Fruit fly (Drosophila melanogaster) whole organism, embryonic: Measurements from ENCODE around the gene CG4983.

Experiments
- Bdp1 ChIP-seq: fragments of 200-800 bp; sonication (Bioruptor generic); optimal IDR thresholded peaks from 3 replicates; lab custom pipeline; 2016; ENCODE audit warnings: missing biosample characterization, missing genetic modification characterization
- CG10267 ChIP-seq: fragments of 200-800 bp; sonication (Bioruptor generic); optimal IDR thresholded peaks from 2 replicates; lab custom pipeline; 2018; ENCODE audit warnings: missing biosample characterization, mild to moderate bottlenecking, missing genetic modification characterization, moderate library complexity
- CG11504 ChIP-seq: fragments of 200-800 bp; sonication (Bioruptor generic); optimal IDR thresholded peaks from 3 replicates; lab custom pipeline; 2019; ENCODE audit warnings: missing biosample characterization, mild to moderate bottlenecking, missing genetic modification characterization, moderate library complexity
- CG13424 ChIP-seq: fragments of 200-800 bp; sonication (Bioruptor generic); optimal IDR thresholded peaks from 2 replicates; lab custom pipeline; 2019; ENCODE audit warnings: missing biosample characterization, mild to moderate bottlenecking, missing genetic modification characterization, moderate library complexity
- CG14860 ChIP-seq: fragments of 200-800 bp; sonication (Bioruptor generic); IDR thresholded peaks from 3 replicates; pipeline ENCODE4 v1.3.6; 2022; ENCODE audit warnings: missing biosample characterization, missing genetic modification characterization; ENCODE audit not compliant: partially characterized antibody
- CG15514 ChIP-seq: fragments of 200-800 bp; sonication (Bioruptor generic); optimal IDR thresholded peaks from 3 replicates; lab custom pipeline; 2017; ENCODE audit warnings: missing biosample characterization, missing genetic modification characterization, mild to moderate bottlenecking, moderate library complexity, missing genetic modification reagents
- CG15601 ChIP-seq: fragments of 200-800 bp; sonication (Bioruptor generic); optimal IDR thresholded peaks from 3 replicates; lab custom pipeline; 2019; ENCODE audit warnings: missing biosample characterization, mild to moderate bottlenecking, missing genetic modification characterization, moderate library complexity
- CG16813 ChIP-seq: fragments of 200-800 bp; sonication (Bioruptor generic); IDR thresholded peaks from 3 replicates; pipeline ENCODE4 v1.3.6; 2022; ENCODE audit warnings: missing biosample characterization, missing genetic modification characterization; ENCODE audit not compliant: partially characterized antibody
- CG4424 ChIP-seq: fragments of 200-800 bp; sonication (Bioruptor generic); optimal IDR thresholded peaks from 3 replicates; lab custom pipeline; 2016; ENCODE audit warnings: missing biosample characterization, missing genetic modification characterization
- CG7357 ChIP-seq: fragments of 200-800 bp; sonication (Bioruptor generic); IDR thresholded peaks from 3 replicates; pipeline ENCODE4 v1.3.6; 2022; ENCODE audit warnings: missing biosample characterization, missing genetic modification characterization
- CG9215 ChIP-seq: fragments of 200-800 bp; sonication (Bioruptor generic); IDR thresholded peaks from 2 replicates; pipeline ENCODE4 v1.3.6; 2022; ENCODE audit warnings: missing biosample characterization, missing genetic modification characterization
- CrebB ChIP-seq: fragments of 200-800 bp; sonication (Bioruptor generic); optimal IDR thresholded peaks from 3 replicates; lab custom pipeline; 2018; ENCODE audit warnings: missing biosample characterization, mild to moderate bottlenecking, missing genetic modification characterization
- D19B ChIP-seq: fragments of 200-800 bp; sonication (Bioruptor generic); optimal IDR thresholded peaks from 2 replicates; lab custom pipeline; 2017; ENCODE audit warnings: missing biosample characterization, mild to moderate bottlenecking, missing genetic modification characterization
- Dip2 ChIP-seq: fragments of 200-800 bp; sonication (Bioruptor generic); IDR thresholded peaks from 2 replicates; pipeline ENCODE4 v1.3.6; 2022; ENCODE audit warnings: missing biosample characterization, missing genetic modification characterization
- Dref ChIP-seq: fragments of 200-800 bp; sonication (Bioruptor generic); IDR thresholded peaks from 2 replicates; pipeline ENCODE4 v1.3.6; 2022; ENCODE audit warnings: missing biosample characterization, missing genetic modification characterization
- E2f2 ChIP-seq: fragments of 200-800 bp; sonication (Bioruptor generic); IDR thresholded peaks from 2 replicates; pipeline ENCODE4 v1.3.6; 2022; ENCODE audit warnings: missing biosample characterization, missing genetic modification characterization
- ERR ChIP-seq: fragments of 200-800 bp; sonication (Bioruptor generic); optimal IDR thresholded peaks from 2 replicates; lab custom pipeline; 2016; ENCODE audit warnings: missing biosample characterization, missing genetic modification characterization
- HLH3B ChIP-seq: fragments of 200-800 bp; sonication (Bioruptor generic); IDR thresholded peaks from 2 replicates; pipeline ENCODE4 v1.3.6; 2022; ENCODE audit warnings: missing biosample characterization, missing genetic modification characterization
- Lpt ChIP-seq: fragments of >200 bp; optimal IDR thresholded peaks from 2 replicates; lab custom pipeline; 2018; ENCODE audit warnings: missing biosample characterization, missing genetic modification characterization
- MBD-R2 ChIP-seq: fragments of 200-800 bp; sonication (Bioruptor generic); IDR thresholded peaks from 2 replicates; pipeline ENCODE4 v1.3.6; 2022; ENCODE audit warnings: missing biosample characterization, missing genetic modification characterization
- Mrtf ChIP-seq: fragments of 200-800 bp; sonication (Bioruptor generic); IDR thresholded peaks from 3 replicates; pipeline ENCODE4 v1.3.6; 2022; ENCODE audit warnings: missing biosample characterization, missing genetic modification characterization
- Neu2 ChIP-seq: fragments of 200-800 bp; sonication (Bioruptor generic); optimal IDR thresholded peaks from 3 replicates; lab custom pipeline; 2016; ENCODE audit warnings: missing biosample characterization, missing genetic modification characterization, borderline replicate concordance
- YL-1 ChIP-seq: fragments of 200-800 bp; sonication (Bioruptor generic); optimal IDR thresholded peaks from 3 replicates; lab custom pipeline; 2017; ENCODE audit warnings: missing biosample characterization, mild to moderate bottlenecking, missing genetic modification characterization
- ash1 ChIP-seq: fragments of 200-800 bp; sonication (Bioruptor generic); optimal IDR thresholded peaks from 2 replicates; lab custom pipeline; 2018; ENCODE audit warnings: missing biosample characterization, mild to moderate bottlenecking, missing genetic modification characterization
- bbx ChIP-seq: fragments of 200-800 bp; sonication (Bioruptor generic); IDR thresholded peaks from 2 replicates; pipeline ENCODE4 v1.3.6; 2022; ENCODE audit warnings: missing biosample characterization, missing genetic modification characterization; ENCODE audit not compliant: partially characterized antibody
- bigmax ChIP-seq: fragments of 200-800 bp; sonication (Bioruptor generic); optimal IDR thresholded peaks from 2 replicates; lab custom pipeline; 2018; ENCODE audit warnings: missing biosample characterization, mild to moderate bottlenecking, missing genetic modification characterization
- bowl ChIP-seq: fragments of 200-800 bp; sonication (Bioruptor generic); IDR thresholded peaks from 2 replicates; pipeline ENCODE4 v1.3.6; 2022; ENCODE audit warnings: missing biosample characterization, missing genetic modification characterization
- br ChIP-seq: fragments of >200 bp; optimal IDR thresholded peaks from 2 replicates; lab custom pipeline; 2017
- cwo ChIP-seq: fragments of 200-800 bp; sonication (Bioruptor generic); optimal IDR thresholded peaks from 3 replicates; lab custom pipeline; 2017; ENCODE audit warnings: missing biosample characterization, missing genetic modification characterization, mild to moderate bottlenecking, moderate library complexity, missing genetic modification reagents
- dmrt99B ChIP-seq: fragments of 200-800 bp; sonication (Bioruptor generic); optimal IDR thresholded peaks from 2 replicates; lab custom pipeline; 2018; ENCODE audit warnings: missing biosample characterization, mild to moderate bottlenecking, missing genetic modification characterization, moderate library complexity
- esg ChIP-seq: fragments of 200-800 bp; sonication (Bioruptor generic); conservative IDR thresholded peaks from 2 replicates; pipeline ENCODE4 v1.3.6; 2022; ENCODE audit warnings: missing biosample characterization, missing genetic modification characterization
- fd102C ChIP-seq: fragments of 200-800 bp; sonication (Bioruptor generic); optimal IDR thresholded peaks from 2 replicates; lab custom pipeline; 2018; ENCODE audit warnings: missing biosample characterization, mild to moderate bottlenecking, missing genetic modification characterization, moderate library complexity
- fu2 ChIP-seq: fragments of 200-800 bp; sonication (Bioruptor generic); optimal IDR thresholded peaks from 2 replicates; lab custom pipeline; 2016; ENCODE audit warnings: missing biosample characterization, missing genetic modification characterization
- gcm2 ChIP-seq: fragments of 200-800 bp; sonication (Bioruptor generic); optimal IDR thresholded peaks from 2 replicates; lab custom pipeline; 2016; ENCODE audit warnings: missing biosample characterization, missing genetic modification characterization
- hb ChIP-seq: fragments of 200-800 bp; sonication (Bioruptor generic); IDR thresholded peaks from 3 replicates; pipeline ENCODE4 v1.3.6; 2022; ENCODE audit warnings: missing biosample characterization, missing genetic modification characterization; ENCODE audit not compliant: partially characterized antibody
- kah ChIP-seq: fragments of 200-800 bp; sonication (Bioruptor generic); optimal IDR thresholded peaks from 2 replicates; lab custom pipeline; 2018; ENCODE audit warnings: missing biosample characterization, mild to moderate bottlenecking, missing genetic modification characterization
- lbe ChIP-seq: fragments of 200-800 bp; sonication (Bioruptor generic); optimal IDR thresholded peaks from 2 replicates; lab custom pipeline; 2016; ENCODE audit warnings: missing biosample characterization, mild to moderate bottlenecking, missing genetic modification characterization
- lmd ChIP-seq: fragments of 200-800 bp; sonication (Bioruptor generic); IDR thresholded peaks from 2 replicates; pipeline ENCODE4 v1.3.6; 2022; ENCODE audit warnings: missing biosample characterization, missing genetic modification characterization
- lola ChIP-seq, 3 experiments: fragments of >200 bp in 2 of 3; fragments of 200-800 bp in 1 of 3; sonication (Bioruptor generic) in 1 of 3; optimal IDR thresholded peaks; 2 replicates each; lab custom pipeline; 2017 to 2019; ENCODE audit warnings: missing biosample characterization in 3 of 3, missing genetic modification characterization in 3 of 3, mild to moderate bottlenecking in 1 of 3, moderate library complexity in 1 of 3
- luna ChIP-seq: fragments of 200-800 bp; sonication (Bioruptor generic); optimal IDR thresholded peaks from 2 replicates; lab custom pipeline; 2016; ENCODE audit warnings: missing biosample characterization, missing genetic modification characterization
- mld ChIP-seq: fragments of 200-800 bp; sonication (Bioruptor generic); IDR thresholded peaks from 3 replicates; pipeline ENCODE4 v1.3.6; 2022; ENCODE audit warnings: missing biosample characterization, missing genetic modification characterization; ENCODE audit not compliant: partially characterized antibody
- nom ChIP-seq: fragments of 200-800 bp; sonication (Bioruptor generic); optimal IDR thresholded peaks from 2 replicates; lab custom pipeline; 2017; ENCODE audit warnings: missing biosample characterization, missing genetic modification characterization, mild to moderate bottlenecking, moderate library complexity, missing genetic modification reagents
- oc ChIP-seq: fragments of 200-800 bp; sonication (Bioruptor generic); optimal IDR thresholded peaks from 2 replicates; lab custom pipeline; 2018; ENCODE audit warnings: missing biosample characterization, mild to moderate bottlenecking, missing genetic modification characterization, moderate library complexity
- otp ChIP-seq: fragments of 200-800 bp; sonication (Bioruptor generic); IDR thresholded peaks from 3 replicates; pipeline ENCODE4, ENCODE4 v1.3.6; 2022; ENCODE audit warnings: missing biosample characterization, missing genetic modification characterization
- pita ChIP-seq: fragments of 200-800 bp; sonication (Bioruptor generic); optimal IDR thresholded peaks from 2 replicates; lab custom pipeline; 2017; ENCODE audit warnings: missing biosample characterization, mild to moderate bottlenecking, missing genetic modification characterization
- sc ChIP-seq, 3 experiments: fragments of >200 bp in 2 of 3; fragments of 200-800 bp in 1 of 3; sonication (Bioruptor generic) in 1 of 3; optimal IDR thresholded peaks; 2 replicates in 2 of 3; 3 replicates in 1 of 3; lab custom pipeline; 2017; ENCODE audit warnings: mild to moderate bottlenecking in 1 of 3, missing biosample characterization in 1 of 3, missing genetic modification characterization in 1 of 3, missing genetic modification reagents in 1 of 3
- seq ChIP-seq: fragments of 200-800 bp; sonication (Bioruptor generic); IDR thresholded peaks from 2 replicates; pipeline ENCODE4 v1.3.6; 2022; ENCODE audit warnings: missing biosample characterization, missing genetic modification characterization
- tna ChIP-seq: fragments of 200-800 bp; sonication (Bioruptor generic); IDR thresholded peaks from 2 replicates; pipeline ENCODE4 v1.3.6; 2022; ENCODE audit warnings: missing biosample characterization, missing genetic modification characterization; ENCODE audit not compliant: partially characterized antibody
- z ChIP-seq: fragments of 200-800 bp; sonication (Bioruptor generic); IDR thresholded peaks from 3 replicates; pipeline ENCODE4 v1.3.6; 2022; ENCODE audit warnings: missing biosample characterization, missing genetic modification characterization
- zf30C ChIP-seq: fragments of 200-800 bp; sonication (Bioruptor generic); optimal IDR thresholded peaks from 3 replicates; lab custom pipeline; 2018; ENCODE audit warnings: missing biosample characterization, mild to moderate bottlenecking, missing genetic modification characterization

CG4983 gene

dm6 chr2L:11694504-11694903 lies 42.3 kb downstream of the CG4983 start, which contains the start of gene CG4988:
TSS of gene CG4988 (plus strand) at chr2L:11694804.
- TF ChIP-seq fd102C (GFP tag; lab: Kevin White, UChicago) (no peak), Neu2 (GFP tag; lab: Kevin White, UChicago) (no peak), CG7357 (no peak), bigmax (no peak), fu2 (no peak), bowl (GFP tag; lab: Robert Waterston, UW) (no peak), Dref (GFP tag; lab: Robert Waterston, UW) (no peak), cwo (GFP tag; lab: Kevin White, UChicago) (no peak), zf30C (GFP tag; lab: Kevin White, UChicago) (no peak), D19B (GFP tag; lab: Kevin White, UChicago) (no peak), HLH3B (GFP tag; lab: Robert Waterston, UW) (no peak), Bdp1 (GFP tag; lab: Kevin White, UChicago) (no peak), Lpt (GFP tag; lab: Kevin White, UChicago) (no peak), CG9215 (GFP tag; lab: Robert Waterston, UW) (no peak), lmd (GFP tag; lab: Robert Waterston, UW) (no peak), oc (tag; lab: Kevin White, UChicago) (no peak), mld (GFP tag; lab: Robert Waterston, UW) (no peak), pita (GFP tag; lab: Kevin White, UChicago) (no peak), CG15514 (GFP tag; lab: Kevin White, UChicago) (no peak), Dip2 (GFP tag; lab: Robert Waterston, UW) (no peak)

dm6 chr2L:11701819-11702218 lies 49.6 kb downstream of the CG4983 start:
- TF ChIP-seq Mrtf (GFP tag; lab: Robert Waterston, UW) (no peak), luna (GFP tag; lab: Kevin White, UChicago) (no peak), hb (GFP tag; lab: Robert Waterston, UW) (no peak), CG10267 (tag; lab: Kevin White, UChicago) (no peak), CG16813 (GFP tag; lab: Robert Waterston, UW) (no peak), esg (no peak; the same call in 1 of the 2 replicates), ERR (GFP tag; lab: Kevin White, UChicago) (no peak), z (GFP tag; lab: Robert Waterston, UW) (no peak), CG15601 (no peak), MBD-R2 (GFP tag; lab: Robert Waterston, UW) (no peak), seq (no peak), nom (no peak), gcm2 (GFP tag; lab: Kevin White, UChicago) (no peak), bbx (GFP tag; lab: Robert Waterston, UW) (no peak), YL-1 (no peak), br (lab: Kevin White, UChicago) (no peak), CrebB (no peak), E2f2 (GFP tag; lab: Robert Waterston, UW) (no peak), tna (GFP tag; lab: Robert Waterston, UW) (no peak), CG4424 (GFP tag; lab: Kevin White, UChicago) (no peak), CG13424 (tag; lab: Kevin White, UChicago) (no peak), CG14860 (GFP tag; lab: Robert Waterston, UW) (no peak), otp (GFP tag; lab: Robert Waterston, UW) (no peak), kah (GFP tag; lab: Kevin White, UChicago) (no peak), lbe (no peak), dmrt99B (tag; lab: Kevin White, UChicago) (no peak), ash1 (GFP tag; lab: Kevin White, UChicago) (no peak), sc (optimal IDR thresholded peaks at IDR 0.05; lab: Kevin White, UChicago) (no peak), sc (GFP tag; optimal IDR thresholded peaks at IDR 0.05; lab: Kevin White, UChicago) (no peak), lola (GFP tag; optimal IDR thresholded peaks at IDR 0.05; lab: Kevin White, UChicago) (no peak), CG11504 (tag; lab: Kevin White, UChicago) (peak; percentile 26)
